Fruit fly (Drosophila melanogaster) whole organism, embryonic: Measurements from ENCODE around the gene CG3862.

Experiments used
- Ada2b ChIP-seq: fragments of 200-800 bp; sonication (Bioruptor generic); IDR thresholded peaks from 2 replicates; pipeline ENCODE4 v1.3.6; 2022; ENCODE audit warnings: missing biosample characterization, missing genetic modification characterization
- BEAF-32 ChIP-seq: fragments of 200-800 bp; sonication (Bioruptor generic); optimal IDR thresholded peaks from 3 replicates; lab custom pipeline; 2017; ENCODE audit warnings: missing biosample characterization, missing genetic modification characterization, mild to moderate bottlenecking, moderate library complexity, missing genetic modification reagents
- CG10267 ChIP-seq: fragments of 200-800 bp; sonication (Bioruptor generic); optimal IDR thresholded peaks from 2 replicates; lab custom pipeline; 2018; ENCODE audit warnings: missing biosample characterization, mild to moderate bottlenecking, missing genetic modification characterization, moderate library complexity
- CG12104 ChIP-seq: fragments of 200-800 bp; sonication (Bioruptor generic); optimal IDR thresholded peaks from 3 replicates; lab custom pipeline; 2016; ENCODE audit warnings: missing biosample characterization, missing genetic modification characterization
- CG12391 ChIP-seq: fragments of 200-800 bp; sonication (Bioruptor generic); optimal IDR thresholded peaks from 3 replicates; lab custom pipeline; 2018; ENCODE audit warnings: missing biosample characterization, mild to moderate bottlenecking, missing genetic modification characterization, moderate library complexity
- CG12659 ChIP-seq: fragments of 200-800 bp; sonication (Bioruptor generic); optimal IDR thresholded peaks from 3 replicates; lab custom pipeline; 2017; ENCODE audit warnings: mild to moderate bottlenecking, missing biosample characterization, missing genetic modification reagents, missing genetic modification characterization
- CG17359 ChIP-seq: fragments of 200-800 bp; sonication (Bioruptor generic); optimal IDR thresholded peaks from 3 replicates; lab custom pipeline; 2018; ENCODE audit warnings: missing biosample characterization, mild to moderate bottlenecking, missing genetic modification characterization, moderate library complexity
- CG2116 ChIP-seq: fragments of 200-800 bp; sonication (Bioruptor generic); optimal IDR thresholded peaks from 3 replicates; lab custom pipeline; 2018; ENCODE audit warnings: missing biosample characterization, mild to moderate bottlenecking, missing genetic modification characterization
- CG2712 ChIP-seq: fragments of 200-800 bp; optimal IDR thresholded peaks from 3 replicates; lab custom pipeline; 2019; ENCODE audit warnings: missing biosample characterization, mild to moderate bottlenecking, missing genetic modification characterization, moderate library complexity
- CG30020 ChIP-seq: fragments of 200-800 bp; optimal IDR thresholded peaks from 2 replicates; lab custom pipeline; 2019; ENCODE audit warnings: missing biosample characterization, mild to moderate bottlenecking, missing genetic modification characterization, moderate library complexity
- CG34224 ChIP-seq: fragments of 200-800 bp; sonication (Bioruptor generic); IDR thresholded peaks from 3 replicates; pipeline ENCODE4 v1.3.6; 2022; ENCODE audit warnings: missing biosample characterization, missing genetic modification characterization; ENCODE audit not compliant: partially characterized antibody
- CG5953 ChIP-seq: fragments of 200-800 bp; sonication (Bioruptor generic); IDR thresholded peaks from 2 replicates; pipeline ENCODE4 v1.3.6; 2022; ENCODE audit warnings: missing biosample characterization, missing genetic modification characterization
- CG6791 ChIP-seq: fragments of 200-800 bp; sonication (Bioruptor generic); IDR thresholded peaks from 3 replicates; pipeline ENCODE4 v1.3.6; 2022; ENCODE audit warnings: missing biosample characterization, missing genetic modification characterization; ENCODE audit not compliant: partially characterized antibody
- CG6813 ChIP-seq: fragments of 200-800 bp; sonication (Bioruptor generic); optimal IDR thresholded peaks from 2 replicates; lab custom pipeline; 2017; ENCODE audit warnings: missing biosample characterization, missing genetic modification characterization, mild to moderate bottlenecking, moderate library complexity, missing genetic modification reagents
- CG8290 ChIP-seq, 3 experiments: fragments of 200-800 bp; sonication (Bioruptor generic); optimal IDR thresholded peaks; 2 replicates each; lab custom pipeline; 2016 to 2019; ENCODE audit warnings: missing biosample characterization in 3 of 3, missing genetic modification characterization in 3 of 3, mild to moderate bottlenecking in 2 of 3, moderate library complexity in 1 of 3
- D ChIP-seq, 2 experiments: fragments of 200-800 bp in 1 of 2; fragments of >200 bp in 1 of 2; sonication (Bioruptor generic) in 1 of 2; optimal IDR thresholded peaks; 2 replicates in 1 of 2; 3 replicates in 1 of 2; lab custom pipeline; 2017; ENCODE audit warnings: mild to moderate bottlenecking in 1 of 2, missing biosample characterization in 1 of 2, missing genetic modification characterization in 1 of 2, missing genetic modification reagents in 1 of 2
- Dad ChIP-seq: fragments of 200-800 bp; sonication (Bioruptor generic); optimal IDR thresholded peaks from 3 replicates; lab custom pipeline; 2016; ENCODE audit warnings: missing biosample characterization, missing genetic modification characterization
- Doc3 ChIP-seq: fragments of 200-800 bp; sonication (Bioruptor generic); IDR thresholded peaks from 3 replicates; pipeline ENCODE4 v1.3.6; 2022; ENCODE audit warnings: missing biosample characterization, missing genetic modification characterization; ENCODE audit not compliant: partially characterized antibody
- E2f2 ChIP-seq: fragments of 200-800 bp; sonication (Bioruptor generic); IDR thresholded peaks from 2 replicates; pipeline ENCODE4 v1.3.6; 2022; ENCODE audit warnings: missing biosample characterization, missing genetic modification characterization
- GATAe ChIP-seq: fragments of 200-800 bp; sonication (Bioruptor generic); conservative IDR thresholded peaks from 2 replicates; pipeline ENCODE4 v1.3.6; 2022; ENCODE audit warnings: missing biosample characterization, missing genetic modification characterization
- Hmx ChIP-seq: fragments of 200-800 bp; sonication (Bioruptor generic); optimal IDR thresholded peaks from 2 replicates; lab custom pipeline; 2016; ENCODE audit warnings: missing biosample characterization, missing genetic modification characterization
- MESR4 ChIP-seq: fragments of 200-800 bp; sonication (Bioruptor generic); optimal IDR thresholded peaks from 2 replicates; lab custom pipeline; 2018; ENCODE audit warnings: missing biosample characterization, mild to moderate bottlenecking, missing genetic modification characterization, moderate library complexity
- Ravus ChIP-seq: fragments of 200-800 bp; sonication (Bioruptor generic); IDR thresholded peaks from 2 replicates; pipeline ENCODE4 v1.3.6; 2022; ENCODE audit warnings: missing biosample characterization, missing genetic modification characterization
- Sry-β ChIP-seq: fragments of 200-800 bp; sonication (Bioruptor generic); optimal IDR thresholded peaks from 2 replicates; lab custom pipeline; 2018; ENCODE audit warnings: missing biosample characterization, mild to moderate bottlenecking, missing genetic modification characterization, moderate library complexity
- Sry-δ ChIP-seq: fragments of 200-800 bp; sonication (Bioruptor generic); optimal IDR thresholded peaks from 2 replicates; lab custom pipeline; 2016; ENCODE audit warnings: missing biosample characterization, missing genetic modification characterization
- Ssrp ChIP-seq: fragments of 200-800 bp; sonication (Bioruptor generic); optimal IDR thresholded peaks from 2 replicates; lab custom pipeline; 2018; ENCODE audit warnings: missing biosample characterization, mild to moderate bottlenecking, missing genetic modification characterization, moderate library complexity
- caup ChIP-seq: fragments of 200-800 bp; sonication (Bioruptor generic); optimal IDR thresholded peaks from 3 replicates; lab custom pipeline; 2017; ENCODE audit warnings: missing biosample characterization, mild to moderate bottlenecking, missing genetic modification characterization, moderate library complexity; ENCODE audit not compliant: severe bottlenecking
- corto ChIP-seq: fragments of 200-800 bp; sonication (Bioruptor generic); optimal IDR thresholded peaks from 2 replicates; lab custom pipeline; 2016; ENCODE audit warnings: missing biosample characterization, mild to moderate bottlenecking, missing genetic modification characterization, moderate library complexity
- ems ChIP-seq: fragments of 200-800 bp; sonication (Bioruptor generic); optimal IDR thresholded peaks from 3 replicates; lab custom pipeline; 2016; ENCODE audit warnings: missing biosample characterization, missing genetic modification characterization
- fd64A ChIP-seq: fragments of 200-800 bp; sonication (Bioruptor generic); optimal IDR thresholded peaks from 3 replicates; lab custom pipeline; 2018; ENCODE audit warnings: missing biosample characterization, mild to moderate bottlenecking, missing genetic modification characterization
- gce ChIP-seq: fragments of 200-800 bp; sonication (Bioruptor generic); IDR thresholded peaks from 3 replicates; pipeline ENCODE4 v1.3.6; 2022; ENCODE audit warnings: missing biosample characterization, missing genetic modification characterization
- hbn ChIP-seq: fragments of 200-800 bp; sonication (Bioruptor generic); IDR thresholded peaks from 2 replicates; pipeline ENCODE4 v1.3.6; 2022; ENCODE audit warnings: missing biosample characterization, missing genetic modification characterization; ENCODE audit not compliant: partially characterized antibody
- kah ChIP-seq: fragments of 200-800 bp; sonication (Bioruptor generic); optimal IDR thresholded peaks from 2 replicates; lab custom pipeline; 2018; ENCODE audit warnings: missing biosample characterization, mild to moderate bottlenecking, missing genetic modification characterization
- knrl ChIP-seq: fragments of 200-800 bp; sonication (Bioruptor generic); IDR thresholded peaks from 3 replicates; pipeline ENCODE4 v1.3.6; 2022; ENCODE audit warnings: missing biosample characterization, missing genetic modification characterization; ENCODE audit not compliant: partially characterized antibody
- mam ChIP-seq: fragments of 200-800 bp; sonication (Bioruptor generic); optimal IDR thresholded peaks from 3 replicates; lab custom pipeline; 2016; ENCODE audit warnings: missing biosample characterization, missing genetic modification characterization
- nerfin-1 ChIP-seq: fragments of 200-800 bp; sonication (Bioruptor generic); optimal IDR thresholded peaks from 3 replicates; lab custom pipeline; 2019; ENCODE audit warnings: missing biosample characterization, mild to moderate bottlenecking, missing genetic modification characterization, moderate library complexity
- nom ChIP-seq: fragments of 200-800 bp; sonication (Bioruptor generic); optimal IDR thresholded peaks from 2 replicates; lab custom pipeline; 2017; ENCODE audit warnings: missing biosample characterization, missing genetic modification characterization, mild to moderate bottlenecking, moderate library complexity, missing genetic modification reagents
- phol ChIP-seq: fragments of 200-800 bp; sonication (Bioruptor generic); optimal IDR thresholded peaks from 3 replicates; lab custom pipeline; 2018; ENCODE audit warnings: missing biosample characterization, mild to moderate bottlenecking, missing genetic modification characterization, moderate library complexity
- pzg ChIP-seq: fragments of 200-800 bp; sonication (Bioruptor generic); optimal IDR thresholded peaks from 3 replicates; lab custom pipeline; 2018; ENCODE audit warnings: missing biosample characterization, mild to moderate bottlenecking, missing genetic modification characterization, moderate library complexity
- repo ChIP-seq: fragments of 200-800 bp; sonication (Bioruptor generic); optimal IDR thresholded peaks from 2 replicates; lab custom pipeline; 2016; ENCODE audit warnings: missing biosample characterization, missing genetic modification characterization
- sens-2 ChIP-seq: fragments of 200-800 bp; sonication (Bioruptor generic); IDR thresholded peaks from 2 replicates; pipeline ENCODE4 v1.3.6; 2022; ENCODE audit warnings: missing biosample characterization, missing genetic modification characterization
- sisA ChIP-seq: fragments of 200-800 bp; sonication (Bioruptor generic); IDR thresholded peaks from 2 replicates; pipeline ENCODE4 v1.3.6; 2022; ENCODE audit warnings: missing biosample characterization, missing genetic modification characterization
- so ChIP-seq: fragments of 200-800 bp; sonication (Bioruptor generic); IDR thresholded peaks from 3 replicates; pipeline ENCODE4 v1.3.6; 2022; ENCODE audit warnings: missing biosample characterization, missing genetic modification characterization
- stwl ChIP-seq: fragments of 200-800 bp; sonication (Bioruptor generic); optimal IDR thresholded peaks from 3 replicates; lab custom pipeline; 2018; ENCODE audit warnings: missing biosample characterization, mild to moderate bottlenecking, missing genetic modification characterization, moderate library complexity
- tna ChIP-seq: fragments of 200-800 bp; sonication (Bioruptor generic); IDR thresholded peaks from 2 replicates; pipeline ENCODE4 v1.3.6; 2022; ENCODE audit warnings: missing biosample characterization, missing genetic modification characterization; ENCODE audit not compliant: partially characterized antibody
- twi ChIP-seq: fragments of 200-800 bp; optimal IDR thresholded peaks from 2 replicates; lab custom pipeline; 2019; ENCODE audit warnings: missing biosample characterization, mild to moderate bottlenecking, missing genetic modification characterization, moderate library complexity
- vnd ChIP-seq: fragments of 200-800 bp; sonication (Bioruptor generic); IDR thresholded peaks from 3 replicates; pipeline ENCODE4 v1.3.6; 2022; ENCODE audit warnings: missing biosample characterization, missing genetic modification characterization; ENCODE audit not compliant: partially characterized antibody

Gene CG3862

DNA sequence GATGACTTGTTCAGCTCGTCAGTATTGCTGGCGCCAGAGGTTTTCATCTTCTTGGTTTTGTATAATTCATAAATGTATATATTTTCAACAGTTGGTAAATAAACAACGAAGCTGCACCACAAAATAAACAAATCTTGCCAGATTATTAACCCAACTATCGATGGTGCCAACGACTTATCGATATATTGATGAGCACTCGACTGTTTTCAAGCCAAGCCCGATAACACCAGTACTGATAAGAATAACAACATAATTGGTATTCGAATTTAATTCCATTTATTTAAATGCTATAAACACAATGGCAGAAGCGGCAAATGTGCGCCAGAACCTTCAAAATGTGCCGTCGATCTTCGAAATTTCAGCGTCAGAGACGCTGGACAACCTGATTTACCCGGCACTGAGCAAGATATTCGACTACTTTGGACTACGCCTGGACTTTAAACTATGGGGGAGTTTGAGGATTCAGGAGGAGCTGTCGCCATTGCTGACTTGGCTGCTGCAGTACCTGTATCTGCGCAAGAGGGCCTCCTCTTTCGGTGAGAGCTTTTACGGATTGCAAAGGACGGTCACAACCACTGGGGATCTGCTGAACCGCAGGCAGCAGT lies 9.8 kb downstream of the CG3862 start, which contains the start of the genes Saf6 and Pex12 (continued):
- TF ChIP-seq vnd (peak; percentile 76), CG17359 (no peak), CG6813 (GFP tag; lab: Kevin White, UChicago) (no peak), phol (tag; lab: Kevin White, UChicago) (no peak), CG34224 (GFP tag; lab: Robert Waterston, UW) (peak; percentile 91), CG5953 (GFP tag; lab: Robert Waterston, UW) (no peak), tna (GFP tag; lab: Robert Waterston, UW) (peak; percentile 75), CG2116 (GFP tag; lab: Kevin White, UChicago) (peak; percentile 65), gce (GFP tag; lab: Robert Waterston, UW) (no peak), mam (GFP tag; lab: Kevin White, UChicago) (no peak), Hmx (GFP tag; lab: Kevin White, UChicago) (no peak), hbn (GFP tag; lab: Robert Waterston, UW) (peak; percentile 76), CG30020 (no peak), nom (GFP tag; lab: Kevin White, UChicago) (peak; percentile 65), Sry-δ (GFP tag; lab: Kevin White, UChicago) (peak; percentile 68), repo (GFP tag; lab: Kevin White, UChicago) (no peak), D (optimal IDR thresholded peaks at IDR 0.05; lab: Kevin White, UChicago) (peak; percentile 48), D (GFP tag; optimal IDR thresholded peaks at IDR 0.05; lab: Kevin White, UChicago) (no peak), nerfin-1 (no peak), Dad (GFP tag; lab: Kevin White, UChicago) (no peak), knrl (peak; percentile 72; the same call in 2 of the 3 replicates), Ravus (GFP tag; lab: Robert Waterston, UW) (no peak), so (GFP tag; lab: Robert Waterston, UW) (no peak), CG10267 (peak; percentile 20), E2f2 (GFP tag; lab: Robert Waterston, UW) (peak; percentile 52), Ada2b (no peak), Doc3 (GFP tag; lab: Robert Waterston, UW) (peak; percentile 76), fd64A (GFP tag; lab: Kevin White, UChicago) (no peak), Ssrp (tag; lab: Kevin White, UChicago) (no peak), sisA (GFP tag; lab: Robert Waterston, UW) (no peak), kah (GFP tag; lab: Kevin White, UChicago) (no peak), CG8290 (GFP tag; optimal IDR thresholded peaks at IDR 0.05; lab: Kevin White, UChicago) (no peak), CG8290 (tag; optimal IDR thresholded peaks at IDR 0.05; lab: Kevin White, UChicago) (no peak), stwl (tag; lab: Kevin White, UChicago) (peak; percentile 45), CG12659 (GFP tag; lab: Kevin White, UChicago) (peak; percentile 12), MESR4 (peak; percentile 41), CG12104 (no peak), BEAF-32 (GFP tag; lab: Kevin White, UChicago) (peak; percentile 79), twi (tag; lab: Kevin White, UChicago) (no peak), Sry-β (peak; percentile 91), corto (GFP tag; lab: Kevin White, UChicago) (no peak), pzg (peak; percentile 57), caup (GFP tag; lab: Kevin White, UChicago) (no peak), CG12391 (tag; lab: Kevin White, UChicago) (no peak), sens-2 (no peak), CG2712 (tag; lab: Kevin White, UChicago) (no peak), CG6791 (GFP tag; lab: Robert Waterston, UW) (peak; percentile 81), GATAe (GFP tag; lab: Robert Waterston, UW) (peak; percentile 37), ems (no peak)
